Comparison of ENCODE assay signal across 7 fruit fly cellular contexts in genomic region chr3R:27288202-27289135, dm6.
A peak's percentile ranks its signal among the peaks of the same experiment; 100 is the strongest.
TF ChIP-seq lines count a peak whose summit lies in the region.

Gene bigmax, minus strand, starts transcription at chr3R:27288526.
Gene Hmu, plus strand, starts transcription at chr3R:27288769.

- TF ChIP-seq CTCF in whole organism, embryonic (GFP tag; optimal IDR thresholded peaks at IDR 0.05; lab: Kevin White, UChicago) = peak; percentile 57

TF ChIP-seq in Kc167, 6 proteins besides CTCF, POLR2A, EP300 and RAD21:
- TF ChIP-seq Myc (optimal IDR thresholded peaks at IDR 0.05; lab: Kevin White, UChicago) (no peak), Sin3A (optimal IDR thresholded peaks at IDR 0.05; lab: Kevin White, UChicago) (peak; percentile 38)

TF ChIP-seq in whole organism, 6 proteins besides CTCF, POLR2A, EP300 and RAD21:
- TF ChIP-seq Dll (optimal IDR thresholded peaks at IDR 0.05; lab: Kevin White, UChicago) (peak; percentile 34), CG8478 (optimal IDR thresholded peaks at IDR 0.05; lab: Kevin White, UChicago) (no peak), pan (optimal IDR thresholded peaks at IDR 0.05; lab: Kevin White, UChicago) (no peak)

TF ChIP-seq in whole organism, adult, 20 proteins besides CTCF, POLR2A, EP300 and RAD21 (continues in another document):
- TF ChIP-seq Crg-1 (GFP tag; optimal IDR thresholded peaks at IDR 0.05; lab: Kevin White, UChicago) (peak; percentile 71), bab1 (GFP tag; optimal IDR thresholded peaks at IDR 0.05; lab: Kevin White, UChicago) (peak; percentile 80), CG14711 (tag; optimal IDR thresholded peaks at IDR 0.05; lab: Kevin White, UChicago) (peak; percentile 73), CG33017 (tag; optimal IDR thresholded peaks at IDR 0.05; lab: Kevin White, UChicago) (peak; percentile 50), Clk (GFP tag; optimal IDR thresholded peaks at IDR 0.05; lab: Kevin White, UChicago) (peak; percentile 70), toe (GFP tag; optimal IDR thresholded peaks at IDR 0.05; lab: Kevin White, UChicago) (peak; percentile 89), CG1620 (GFP tag; optimal IDR thresholded peaks at IDR 0.05; lab: Kevin White, UChicago) (peak; percentile 81), CG5204 (GFP tag; optimal IDR thresholded peaks at IDR 0.05; lab: Kevin White, UChicago) (peak; percentile 74), Mnt (GFP tag; optimal IDR thresholded peaks at IDR 0.05; lab: Kevin White, UChicago) (peak; percentile 83), CG7045 (GFP tag; optimal IDR thresholded peaks at IDR 0.05; lab: Kevin White, UChicago) (peak; percentile 79), CG12768 (GFP tag; optimal IDR thresholded peaks at IDR 0.05; lab: Kevin White, UChicago) (peak; percentile 34), ovo (GFP tag; optimal IDR thresholded peaks at IDR 0.05; lab: Kevin White, UChicago) (no peak), CG7101 (tag; optimal IDR thresholded peaks at IDR 0.05; lab: Kevin White, UChicago) (peak; percentile 78), cnc (optimal IDR thresholded peaks at IDR 0.05; lab: Kevin White, UChicago) (peak in 1 of 2 experiments; percentile 72), kay (GFP tag; lab: Kevin White, UChicago; ENCODE audit: borderline replicate concordance) (no peak), cic (GFP tag; optimal IDR thresholded peaks at IDR 0.05; lab: Kevin White, UChicago) (peak; percentile 78), Hr96 (GFP tag; optimal IDR thresholded peaks at IDR 0.05; lab: Kevin White, UChicago) (peak; percentile 77)

TF ChIP-seq in whole organism, embryonic, 481 proteins besides CTCF, POLR2A, EP300 and RAD21 (continues in another document):
- TF ChIP-seq CG11398 (GFP tag; optimal IDR thresholded peaks at IDR 0.05; lab: Kevin White, UChicago) = peak; percentile 31
- peak; percentile 67 for TF ChIP-seq CG7556 (GFP tag; optimal IDR thresholded peaks at IDR 0.05; lab: Kevin White, UChicago)
- peak; percentile 82 for TF ChIP-seq unpg (GFP tag; optimal IDR thresholded peaks at IDR 0.05; lab: Kevin White, UChicago)
- TF ChIP-seq Max (GFP tag; optimal IDR thresholded peaks at IDR 0.05; lab: Kevin White, UChicago) = peak; percentile 82
- TF ChIP-seq CG11504 (tag; optimal IDR thresholded peaks at IDR 0.05; lab: Kevin White, UChicago) = peak; percentile 80
- TF ChIP-seq hkb (optimal IDR thresholded peaks at IDR 0.05; lab: Kevin White, UChicago) = no peak
- TF ChIP-seq hkb (GFP tag; IDR thresholded peaks at IDR 0.05; lab: Robert Waterston, UW) = peak; percentile 83
- peak; percentile 46 for TF ChIP-seq croc (GFP tag; conservative IDR thresholded peaks at IDR 0.05; lab: Robert Waterston, UW)
- peak; percentile 22; the same call in 1 of the 2 replicates for TF ChIP-seq CG17612 (GFP tag; IDR thresholded peaks at IDR 0.05; lab: Robert Waterston, UW)
- peak; percentile 86 for TF ChIP-seq ttk (GFP tag; IDR thresholded peaks at IDR 0.05; lab: Robert Waterston, UW)
- peak; percentile 85 for TF ChIP-seq Fer3 (tag; optimal IDR thresholded peaks at IDR 0.05; lab: Kevin White, UChicago)
- no peak for TF ChIP-seq TFAM (GFP tag; optimal IDR thresholded peaks at IDR 0.05; lab: Kevin White, UChicago)
- peak; percentile 47 for TF ChIP-seq CG16815 (GFP tag; optimal IDR thresholded peaks at IDR 0.05; lab: Kevin White, UChicago)
- peak; percentile 55 for TF ChIP-seq D19A (tag; optimal IDR thresholded peaks at IDR 0.05; lab: Kevin White, UChicago)
- TF ChIP-seq tup (GFP tag; optimal IDR thresholded peaks at IDR 0.05; lab: Kevin White, UChicago) = peak; percentile 16
- TF ChIP-seq Ets97D (GFP tag; optimal IDR thresholded peaks at IDR 0.05; lab: Kevin White, UChicago) = peak; percentile 86
- no peak for TF ChIP-seq CG6254 (GFP tag; optimal IDR thresholded peaks at IDR 0.05; lab: Kevin White, UChicago)

TF ChIP-seq in whole organism, prepupa, 60 proteins besides CTCF, POLR2A, EP300 and RAD21 (continues in another document):
- TF ChIP-seq Hr39 (GFP tag; optimal IDR thresholded peaks at IDR 0.05; lab: Kevin White, UChicago) (peak; percentile 87), Eip93F (GFP tag; optimal IDR thresholded peaks at IDR 0.05; lab: Kevin White, UChicago) (no peak), Sox102F (GFP tag; optimal IDR thresholded peaks at IDR 0.05; lab: Kevin White, UChicago) (no peak), esn (GFP tag; optimal IDR thresholded peaks at IDR 0.05; lab: Kevin White, UChicago) (peak; percentile 85), Eip78C (GFP tag; lab: Kevin White, UChicago) (peak; percentile 89), dsx (GFP tag; optimal IDR thresholded peaks at IDR 0.05; lab: Kevin White, UChicago; ENCODE audit: poor library complexity, severe bottlenecking) (peak; percentile 85), CG1621 (tag; optimal IDR thresholded peaks at IDR 0.05; lab: Kevin White, UChicago) (peak; percentile 90), CG9139 (GFP tag; optimal IDR thresholded peaks at IDR 0.05; lab: Kevin White, UChicago) (no peak), dac (GFP tag; optimal IDR thresholded peaks at IDR 0.05; lab: Kevin White, UChicago) (peak; percentile 49), fd59A (GFP tag; optimal IDR thresholded peaks at IDR 0.05; lab: Kevin White, UChicago) (peak; percentile 19), Met (GFP tag; optimal IDR thresholded peaks at IDR 0.05; lab: Kevin White, UChicago) (peak; percentile 72), CG8119 (GFP tag; IDR thresholded peaks at IDR 0.05; lab: Robert Waterston, UW) (peak; percentile 62; the same call in 2 of the 3 replicates), CG8319 (GFP tag; optimal IDR thresholded peaks at IDR 0.05; lab: Kevin White, UChicago) (peak; percentile 62), CG15336 (GFP tag; IDR thresholded peaks at IDR 0.05; lab: Robert Waterston, UW) (peak; percentile 40; the same call in 1 of the 2 replicates), CG6163 (GFP tag; IDR thresholded peaks at IDR 0.05; lab: Robert Waterston, UW) (peak; percentile 73), Sox15 (GFP tag; optimal IDR thresholded peaks at IDR 0.05; lab: Kevin White, UChicago) (peak; percentile 80), CG32006 (GFP tag; optimal IDR thresholded peaks at IDR 0.05; lab: Kevin White, UChicago) (peak; percentile 77), Hr38 (GFP tag; optimal IDR thresholded peaks at IDR 0.05; lab: Kevin White, UChicago) (no peak)

TF ChIP-seq in whole organism, pupa, 21 proteins besides CTCF, POLR2A, EP300 and RAD21 (continues in another document):
- TF ChIP-seq Snoo (tag; optimal IDR thresholded peaks at IDR 0.05; lab: Kevin White, UChicago) (peak; percentile 65), CG8159 (tag; optimal IDR thresholded peaks at IDR 0.05; lab: Kevin White, UChicago) (peak; percentile 62), CG34367 (tag; optimal IDR thresholded peaks at IDR 0.05; lab: Kevin White, UChicago) (peak; percentile 53), Pif1A (GFP tag; optimal IDR thresholded peaks at IDR 0.05; lab: Kevin White, UChicago) (peak; percentile 65), D1 (tag; optimal IDR thresholded peaks at IDR 0.05; lab: Kevin White, UChicago) (no peak), fd96Ca (GFP tag; IDR thresholded peaks at IDR 0.05; lab: Robert Waterston, UW) (peak; percentile 75), CG14655 (GFP tag; optimal IDR thresholded peaks at IDR 0.05; lab: Kevin White, UChicago) (peak; percentile 69), CG10348 (GFP tag; IDR thresholded peaks at IDR 0.05; lab: Robert Waterston, UW) (no peak), CG13204 (GFP tag; optimal IDR thresholded peaks at IDR 0.05; lab: Kevin White, UChicago) (no peak), CG32121 (GFP tag; IDR thresholded peaks at IDR 0.05; lab: Robert Waterston, UW) (peak; percentile 78), Pif1B (GFP tag; optimal IDR thresholded peaks at IDR 0.05; lab: Kevin White, UChicago) (peak; percentile 36), CG4496 (GFP tag; IDR thresholded peaks at IDR 0.05; lab: Robert Waterston, UW) (peak; percentile 83), CG12605 (GFP tag; IDR thresholded peaks at IDR 0.05; lab: Robert Waterston, UW) (peak; percentile 42; the same call in 1 of the 2 replicates), CG17806 (tag; optimal IDR thresholded peaks at IDR 0.05; lab: Kevin White, UChicago) (peak; percentile 60), CG15710 (tag; optimal IDR thresholded peaks at IDR 0.05; lab: Kevin White, UChicago) (peak; percentile 67), rn (GFP tag; IDR thresholded peaks at IDR 0.05; lab: Robert Waterston, UW) (peak; percentile 45; the same call in 1 of the 2 replicates), EcR (GFP tag; optimal IDR thresholded peaks at IDR 0.05; lab: Kevin White, UChicago) (peak; percentile 66), CG9948 (tag; optimal IDR thresholded peaks at IDR 0.05; lab: Kevin White, UChicago) (peak; percentile 62), gl (tag; optimal IDR thresholded peaks at IDR 0.05; lab: Kevin White, UChicago) (peak; percentile 43), Ets98B (GFP tag; IDR thresholded peaks at IDR 0.05; lab: Robert Waterston, UW) (peak; percentile 80)

TF ChIP-seq in whole organism, wandering third instar larva, 38 proteins besides CTCF, POLR2A, EP300 and RAD21 (continues in another document):
- TF ChIP-seq brk (GFP tag; optimal IDR thresholded peaks at IDR 0.05; lab: Kevin White, UChicago) (no peak), woc (GFP tag; optimal IDR thresholded peaks at IDR 0.05; lab: Kevin White, UChicago) (peak; percentile 92), HLH106 (tag; optimal IDR thresholded peaks at IDR 0.05; lab: Kevin White, UChicago) (peak; percentile 80), Jra (GFP tag; optimal IDR thresholded peaks at IDR 0.05; lab: Kevin White, UChicago) (peak; percentile 93), Vsx2 (GFP tag; optimal IDR thresholded peaks at IDR 0.05; lab: Kevin White, UChicago; ENCODE audit: partially characterized antibody) (no peak), Myc (optimal IDR thresholded peaks at IDR 0.05; lab: Kevin White, UChicago) (no peak), OdsH (GFP tag; optimal IDR thresholded peaks at IDR 0.05; lab: Kevin White, UChicago) (peak; percentile 70), Sp1 (GFP tag; optimal IDR thresholded peaks at IDR 0.05; lab: Kevin White, UChicago) (peak; percentile 75), Abd-B (GFP tag; optimal IDR thresholded peaks at IDR 0.05; lab: Kevin White, UChicago) (no peak), fru (GFP tag; optimal IDR thresholded peaks at IDR 0.05; lab: Kevin White, UChicago) (peak; percentile 83), rgr (GFP tag; optimal IDR thresholded peaks at IDR 0.05; lab: Kevin White, UChicago) (peak; percentile 87), Hr83 (GFP tag; optimal IDR thresholded peaks at IDR 0.05; lab: Kevin White, UChicago; ENCODE audit: poor library complexity, severe bottlenecking) (peak; percentile 74), CrebA (GFP tag; optimal IDR thresholded peaks at IDR 0.05; lab: Kevin White, UChicago; ENCODE audit: borderline replicate concordance) (no peak), pan (optimal IDR thresholded peaks at IDR 0.05; lab: Kevin White, UChicago) (no peak), tai (GFP tag; optimal IDR thresholded peaks at IDR 0.05; lab: Kevin White, UChicago) (no peak), br (GFP tag; optimal IDR thresholded peaks at IDR 0.05; lab: Kevin White, UChicago) (peak; percentile 75), Dif (GFP tag; optimal IDR thresholded peaks at IDR 0.05; lab: Kevin White, UChicago; ENCODE audit: partially characterized antibody) (peak; percentile 48), CG32264 (GFP tag; optimal IDR thresholded peaks at IDR 0.05; lab: Kevin White, UChicago) (peak; percentile 71), ey (GFP tag; optimal IDR thresholded peaks at IDR 0.05; lab: Kevin White, UChicago) (peak; percentile 87), sage (GFP tag; optimal IDR thresholded peaks at IDR 0.05; lab: Kevin White, UChicago) (no peak), foxo (GFP tag; optimal IDR thresholded peaks at IDR 0.05; lab: Kevin White, UChicago) (peak; percentile 5 to 89)
